Fruit fly (Drosophila melanogaster): ENCODE data around the gene CG13856.

The CG13856 gene

DNA sequence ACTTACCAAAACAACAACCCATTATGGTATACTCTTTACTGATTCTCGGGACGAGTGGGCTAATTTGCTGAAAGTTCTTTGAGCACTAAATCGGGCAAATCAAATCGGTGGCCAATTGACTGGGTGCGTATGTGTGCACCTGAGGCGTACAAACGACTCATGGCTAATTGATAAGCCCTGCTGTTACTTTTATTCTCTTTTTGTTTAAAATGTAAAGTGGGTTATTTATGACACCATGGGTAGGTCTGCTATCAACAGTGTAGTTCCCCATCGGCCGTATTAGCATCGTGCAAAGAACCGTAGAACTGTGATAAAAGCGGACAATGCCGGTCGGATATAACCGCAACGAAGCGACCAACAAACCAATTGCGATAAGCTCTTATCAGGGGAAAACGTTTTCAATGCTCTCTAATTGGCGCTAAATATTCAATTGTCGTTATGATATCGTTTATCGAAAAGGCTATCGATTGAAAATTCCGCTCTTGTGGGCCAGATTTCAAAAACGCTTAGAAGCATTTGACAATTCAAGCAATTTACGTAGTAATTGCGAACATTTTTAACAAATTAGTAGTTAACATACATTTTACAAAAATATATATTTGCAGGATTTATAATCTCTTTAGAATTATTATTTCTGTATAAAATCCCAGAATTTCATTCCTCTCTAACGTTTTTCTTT, 44.9 kb downstream of the CG13856 start, which contains the start of gene CG34288 (continued):
- TF ChIP-seq Sox102F (GFP tag; optimal IDR thresholded peaks at IDR 0.05) (peak; percentile 38), sc (optimal IDR thresholded peaks at IDR 0.05) (no peak), sc (GFP tag; optimal IDR thresholded peaks at IDR 0.05) (no peak), maf-S (GFP tag; optimal IDR thresholded peaks at IDR 0.05) (peak; percentile 4), Hr51 (GFP tag; optimal IDR thresholded peaks at IDR 0.05) (peak in 1 of 2 experiments; percentile 47), ci (GFP tag; IDR thresholded peaks at IDR 0.05) (peak; percentile 56; the same call in 2 of the 3 replicates), CG17568 (GFP tag; optimal IDR thresholded peaks at IDR 0.05) (no peak), CG32767 (GFP tag; IDR thresholded peaks at IDR 0.05) (no peak), CG10979 (tag; optimal IDR thresholded peaks at IDR 0.05) (no peak), CG18262 (tag; optimal IDR thresholded peaks at IDR 0.05) (peak; percentile 40), CG5953 (GFP tag; IDR thresholded peaks at IDR 0.05) (no peak), Fer2 (tag; optimal IDR thresholded peaks at IDR 0.05) (no peak), HmgZ (tag; optimal IDR thresholded peaks at IDR 0.05) (peak; percentile 74), CrebB (tag; optimal IDR thresholded peaks at IDR 0.05) (no peak), peb (GFP tag; IDR thresholded peaks at IDR 0.05) (no peak), fd102C (GFP tag; optimal IDR thresholded peaks at IDR 0.05) (no peak), H15 (GFP tag; IDR thresholded peaks at IDR 0.05) (no peak), psq (GFP tag; optimal IDR thresholded peaks at IDR 0.05) (no peak), tx (GFP tag; optimal IDR thresholded peaks at IDR 0.05) (peak; percentile 2), CG13296 (GFP tag; optimal IDR thresholded peaks at IDR 0.05) (no peak), NK7.1 (GFP tag; optimal IDR thresholded peaks at IDR 0.05) (no peak), Ets65A (GFP tag) (no peak), BtbVII (GFP tag; optimal IDR thresholded peaks at IDR 0.05) (no peak), Optix (GFP tag; IDR thresholded peaks at IDR 0.05) (0 out of 3 replicates have a peak, but pooled peaks have one; percentile 29), CG2129 (GFP tag; IDR thresholded peaks at IDR 0.05; ENCODE audit: partially characterized antibody) (no peak), ato (GFP tag; IDR thresholded peaks at IDR 0.05; ENCODE audit: partially characterized antibody) (no peak), lbe (GFP tag; optimal IDR thresholded peaks at IDR 0.05) (no peak), CG12299 (tag; optimal IDR thresholded peaks at IDR 0.05) (no peak), CG17829 (tag; optimal IDR thresholded peaks at IDR 0.05) (no peak), CG11398 (GFP tag; optimal IDR thresholded peaks at IDR 0.05) (no peak), fd96Cb (tag; optimal IDR thresholded peaks at IDR 0.05) (no peak), pfk (GFP tag; optimal IDR thresholded peaks at IDR 0.05) (no peak), CG6175 (GFP tag; IDR thresholded peaks at IDR 0.05) (0 out of 3 replicates have a peak, but pooled peaks have one; percentile 36), HLHmδ (GFP tag; optimal IDR thresholded peaks at IDR 0.05) (no peak), Bgb (GFP tag; IDR thresholded peaks at IDR 0.05; ENCODE audit: partially characterized antibody) (peak; percentile 29; the same call in 1 of the 2 replicates), CG6689 (GFP tag; IDR thresholded peaks at IDR 0.05) (no peak), gsb-n (tag; optimal IDR thresholded peaks at IDR 0.05) (no peak), gro (GFP tag; optimal IDR thresholded peaks at IDR 0.05) (peak; percentile 76), tin (GFP tag; optimal IDR thresholded peaks at IDR 0.05) (no peak), Side (GFP tag; optimal IDR thresholded peaks at IDR 0.05) (peak; percentile 13), CG7556 (GFP tag; optimal IDR thresholded peaks at IDR 0.05) (peak; percentile 51), bigmax (GFP tag; optimal IDR thresholded peaks at IDR 0.05) (no peak), dmrt99B (tag; optimal IDR thresholded peaks at IDR 0.05) (peak; percentile 38), CG9609 (GFP tag; optimal IDR thresholded peaks at IDR 0.05) (no peak), CG31224 (GFP tag; IDR thresholded peaks at IDR 0.05) (no peak), CG34422 (GFP tag; IDR thresholded peaks at IDR 0.05) (peak; percentile 29; the same call in 1 of the 3 replicates), Ptx1 (GFP tag; IDR thresholded peaks at IDR 0.05) (peak; percentile 68), CG31388 (GFP tag; optimal IDR thresholded peaks at IDR 0.05) (no peak), odd (GFP tag; optimal IDR thresholded peaks at IDR 0.05) (no peak), jing (GFP tag; optimal IDR thresholded peaks at IDR 0.05) (no peak)
